Worm (Caenorhabditis elegans): Measurements from ENCODE around the gene M01B2.12.

ce11 chrV:15226206-15226605 is 37.8 kb downstream of the M01B2.12 start:
- TF ChIP-seq rnt-1 (tag; optimal IDR thresholded peaks at IDR 0.05) (no peak), ceh-8 (GFP tag; optimal IDR thresholded peaks at IDR 0.05) (no peak), nhr-71 (tag; optimal IDR thresholded peaks at IDR 0.05) (no peak)
